Worm (Caenorhabditis elegans) whole organism, early embryonic: ENCODE measurements around the gene spe-26.

ENCODE experiments used
- ceh-36 ChIP-seq: sonication (generic microtip); optimal IDR thresholded peaks from 2 replicates; lab custom pipeline; 2016; ENCODE audit warnings: missing genetic modification characterization, inconsistent platforms, missing compliant biosample characterization
- ets-7 ChIP-seq: sonication (generic microtip); optimal IDR thresholded peaks from 2 replicates; lab custom pipeline; 2016; ENCODE audit warnings: missing genotype, missing genetic modification characterization, missing compliant biosample characterization
- flt-1 ChIP-seq: fragments of 200-800 bp; sonication (Bioruptor generic); IDR thresholded peaks from 2 replicates; pipeline ENCODE4 v1.3.6; 2022; ENCODE audit warnings: missing genetic modification characterization, missing compliant biosample characterization
- hmg-4 ChIP-seq: fragments of 200-800 bp; sonication (Bioruptor generic); optimal IDR thresholded peaks from 2 replicates; lab custom pipeline; 2018; ENCODE audit warnings: mild to moderate bottlenecking, missing genetic modification characterization, missing compliant biosample characterization
- hnd-1 ChIP-seq: sonication (generic microtip); optimal IDR thresholded peaks from 2 replicates; lab custom pipeline; 2016; ENCODE audit warnings: missing genetic modification characterization, missing compliant biosample characterization
- pes-1 ChIP-seq: fragments of 200-800 bp; sonication (Bioruptor generic); IDR thresholded peaks from 2 replicates; pipeline ENCODE4 v1.3.6; 2022; ENCODE audit warnings: missing genetic modification reagents, missing genetic modification characterization, missing compliant biosample characterization
- scrt-1 ChIP-seq: fragments of 200-800 bp; sonication (Bioruptor generic); IDR thresholded peaks from 2 replicates; pipeline ENCODE4 v1.3.6; 2022; ENCODE audit warnings: missing genetic modification characterization, missing compliant biosample characterization
- sea-1 ChIP-seq: fragments of 200-800 bp; sonication (Bioruptor generic); conservative IDR thresholded peaks from 2 replicates; pipeline ENCODE4 v1.3.6; 2022; ENCODE audit warnings: missing genetic modification characterization, missing compliant biosample characterization
- tbx-11 ChIP-seq: fragments of 200-800 bp; sonication (Bioruptor generic); IDR thresholded peaks from 2 replicates; pipeline ENCODE4 v1.3.6; 2022; ENCODE audit warnings: missing genetic modification characterization, missing compliant biosample characterization
- tra-4 ChIP-seq: sonication (generic microtip); optimal IDR thresholded peaks from 2 replicates; lab custom pipeline; 2017; ENCODE audit warnings: missing genetic modification characterization, missing compliant biosample characterization

- TF ChIP-seq ceh-36 (tag; lab: Kevin White, UChicago) (no peak), sea-1 (GFP tag; lab: Robert Waterston, UW) (no peak), tbx-11 (no peak), flt-1 (GFP tag; lab: Robert Waterston, UW) (no peak), hmg-4 (no peak), ets-7 (tag; lab: Kevin White, UChicago) (no peak), pes-1 (no peak), hnd-1 (no peak), scrt-1 (no peak), tra-4 (no peak)
Measured at ce11 chrIV:10367740-10368246, 23.9 kb downstream of the spe-26 start, which contains the start of gene pges-2.
